Worm (Caenorhabditis elegans): ENCODE results near the gene sre-19.

ce11 chrIV:12275892-12276291 lies 37.1 kb upstream of the sre-19 start, which contains the start of gene vps-8:
- no peak for TF ChIP-seq pag-3 (tag; optimal IDR thresholded peaks at IDR 0.05; ENCODE audit: borderline replicate concordance, insufficient read depth)
- TF ChIP-seq nhr-76 (tag; optimal IDR thresholded peaks at IDR 0.05), result no peak
- TF ChIP-seq sptf-1 (tag; optimal IDR thresholded peaks at IDR 0.05), result no peak
- no peak for TF ChIP-seq unc-86 (tag; optimal IDR thresholded peaks at IDR 0.05)
- no peak for TF ChIP-seq snu-23 (GFP tag; optimal IDR thresholded peaks at IDR 0.05)
- TF ChIP-seq lin-35 (GFP tag; optimal IDR thresholded peaks at IDR 0.05), result no peak
- TF ChIP-seq fkh-10 (GFP tag; optimal IDR thresholded peaks at IDR 0.05), result no peak
- TF ChIP-seq tbx-2 (tag; optimal IDR thresholded peaks at IDR 0.05), result no peak
- TF ChIP-seq efl-1 (optimal IDR thresholded peaks at IDR 0.05), result no peak
- no peak for TF ChIP-seq efl-1 (GFP tag; optimal IDR thresholded peaks at IDR 0.05 in 1 of 2)
- TF ChIP-seq hlh-4 (tag; optimal IDR thresholded peaks at IDR 0.05), result no peak
- TF ChIP-seq vab-15 (tag; optimal IDR thresholded peaks at IDR 0.05), result no peak
- TF ChIP-seq nhr-28 (tag; optimal IDR thresholded peaks at IDR 0.05), result no peak
- TF ChIP-seq unc-62 (GFP tag; optimal IDR thresholded peaks at IDR 0.05), result no peak
- TF ChIP-seq ces-1 (GFP tag; optimal IDR thresholded peaks at IDR 0.05), result no peak

Measured in whole organism, L1 larva.